Worm (Caenorhabditis elegans) whole organism, L4/young adult: ENCODE results near the gene mml-1.

Experiments
- W03F9.2 ChIP-seq: fragments of 150-350 bp; optimal IDR thresholded peaks from 2 replicates; lab custom pipeline; 2014; ENCODE audit warnings: missing biosample characterization, missing genetic modification characterization
- him-1 ChIP-seq: sonication (generic microtip); optimal IDR thresholded peaks from 2 replicates; lab custom pipeline; 2016; ENCODE audit warnings: missing genotype, missing genetic modification reagents, missing genetic modification characterization, missing compliant biosample characterization

- no peak for TF ChIP-seq him-1 (tag; lab: Kevin White, UChicago)
- TF ChIP-seq W03F9.2 (tag; lab: Kevin White, UChicago) = no peak
Observed at ce11 chrIII:7383733-7384132, 9.2 kb upstream of the mml-1 start, which contains the start of gene tbp-1.
